Worm (Caenorhabditis elegans) whole organism, young adult: ENCODE measurements around the gene mnat-1.
A peak's percentile ranks its signal among the peaks of the same experiment; 100 is the strongest.

ENCODE experiments used
- B0035.1 ChIP-seq: sonication (generic microtip); optimal IDR thresholded peaks from 2 replicates; lab custom pipeline; 2016; ENCODE audit warnings: missing genetic modification characterization, mild to moderate bottlenecking, missing compliant biosample characterization, missing genotype, missing genetic modification reagents
- C17E4.6 ChIP-seq: fragments of 200-800 bp; sonication (Bioruptor generic); IDR thresholded peaks from 2 replicates; pipeline ENCODE4 v1.3.6; 2022; ENCODE audit warnings: missing genetic modification reagents, missing genetic modification characterization, missing compliant biosample characterization
- F39B2.1 ChIP-seq: fragments of 200-800 bp; sonication (Bioruptor generic); IDR thresholded peaks from 2 replicates; pipeline ENCODE4 v1.3.6; 2022; ENCODE audit warnings: missing genetic modification reagents, missing genetic modification characterization, missing compliant biosample characterization
- F49E8.2 ChIP-seq: sonication (generic microtip); optimal IDR thresholded peaks from 3 replicates; lab custom pipeline; 2017; ENCODE audit warnings: missing genetic modification characterization, mild to moderate bottlenecking, missing compliant biosample characterization, antibody characterized with exemption, moderate library complexity; ENCODE audit not compliant: insufficient read depth
- K12H6.12 ChIP-seq: fragments of 200-800 bp; sonication (Bioruptor generic); optimal IDR thresholded peaks from 2 replicates; lab custom pipeline; 2018; ENCODE audit warnings: mild to moderate bottlenecking, missing genetic modification characterization, missing compliant biosample characterization
- Y53F4B.3 ChIP-seq: fragments of 200-800 bp; sonication (Bioruptor generic); IDR thresholded peaks from 2 replicates; pipeline ENCODE4 v1.3.6; 2022; ENCODE audit warnings: missing genetic modification reagents, missing genetic modification characterization, missing compliant biosample characterization
- Y67H2A.10 ChIP-seq: fragments of 200-800 bp; sonication (Bioruptor generic); conservative IDR thresholded peaks from 2 replicates; pipeline ENCODE4 v1.3.6; 2022; ENCODE audit warnings: missing genetic modification reagents, missing genetic modification characterization, missing compliant biosample characterization
- Y95B8A.8 ChIP-seq: fragments of 200-800 bp; sonication (Bioruptor generic); IDR thresholded peaks from 2 replicates; pipeline ENCODE4 v1.3.6; 2022; ENCODE audit warnings: missing genetic modification reagents, missing genetic modification characterization, missing compliant biosample characterization
- ama-1 ChIP-seq, 3 experiments: fragments of 150-350 bp in 1 of 3; sonication (generic microtip) in 2 of 3; optimal IDR thresholded peaks; 2 replicates each; lab custom pipeline; 2014 to 2018; ENCODE audit warnings: missing biosample characterization in 2 of 3, missing genetic modification characterization in 2 of 3, missing genetic modification reagents in 2 of 3
- aptf-2 ChIP-seq: fragments of 200-800 bp; sonication (Bioruptor generic); conservative IDR thresholded peaks from 2 replicates; pipeline ENCODE4 v1.3.6; 2022; ENCODE audit warnings: missing genetic modification reagents, missing genetic modification characterization, missing compliant biosample characterization
- athp-1 ChIP-seq: sonication (generic microtip); optimal IDR thresholded peaks from 2 replicates; lab custom pipeline; 2017; ENCODE audit warnings: mild to moderate bottlenecking, missing genetic modification characterization, missing compliant biosample characterization
- attf-6 ChIP-seq: fragments of 200-800 bp; sonication (Bioruptor generic); IDR thresholded peaks from 2 replicates; pipeline ENCODE4 v1.3.6; 2022; ENCODE audit warnings: missing genetic modification reagents, missing genetic modification characterization, missing compliant biosample characterization
- cebp-2 ChIP-seq: fragments of 200-800 bp; sonication (Bioruptor generic); IDR thresholded peaks from 2 replicates; pipeline ENCODE4 v1.3.6; 2022; ENCODE audit warnings: missing genetic modification characterization, missing compliant biosample characterization
- dpl-1 ChIP-seq: fragments of 150-350 bp; optimal IDR thresholded peaks from 2 replicates; lab custom pipeline; 2014; ENCODE audit warnings: missing biosample characterization, missing genetic modification reagents, missing genetic modification characterization
- efl-1 ChIP-seq: fragments of 150-350 bp; optimal IDR thresholded peaks from 2 replicates; lab custom pipeline; 2014; ENCODE audit warnings: missing biosample characterization, missing genetic modification reagents, missing genetic modification characterization
- gei-17 ChIP-seq: fragments of 200-800 bp; sonication (Bioruptor generic); optimal IDR thresholded peaks from 2 replicates; lab custom pipeline; 2018; ENCODE audit warnings: mild to moderate bottlenecking, missing genetic modification characterization, missing compliant biosample characterization
- him-1 ChIP-seq: sonication (generic microtip); optimal IDR thresholded peaks from 2 replicates; lab custom pipeline; 2016; ENCODE audit warnings: missing genotype, missing genetic modification reagents, missing genetic modification characterization, missing compliant biosample characterization
- hmg-1.2 ChIP-seq: fragments of 200-800 bp; sonication (Bioruptor generic); IDR thresholded peaks from 2 replicates; pipeline ENCODE4 v1.3.6; 2022; ENCODE audit warnings: missing genetic modification reagents, missing genetic modification characterization, missing compliant biosample characterization
- lin-26 ChIP-seq: fragments of 200-800 bp; sonication (Bioruptor generic); IDR thresholded peaks from 2 replicates; pipeline ENCODE4 v1.3.6; 2022; ENCODE audit warnings: missing genetic modification reagents, missing genetic modification characterization, missing compliant biosample characterization
- lin-35 ChIP-seq, 3 experiments: fragments of 150-350 bp in 2 of 3; sonication (generic microtip) in 1 of 3; optimal IDR thresholded peaks; 2 replicates each; lab custom pipeline; 2014 to 2018; ENCODE audit warnings: missing biosample characterization in 3 of 3, missing genetic modification characterization in 3 of 3, missing genetic modification reagents in 3 of 3
- lin-54 ChIP-seq: fragments of 200-800 bp; sonication (Bioruptor generic); optimal IDR thresholded peaks from 2 replicates; lab custom pipeline; 2018; ENCODE audit warnings: mild to moderate bottlenecking, missing genetic modification characterization, missing compliant biosample characterization
- lir-1 ChIP-seq: fragments of 200-800 bp; sonication (Bioruptor generic); conservative IDR thresholded peaks from 2 replicates; pipeline ENCODE4 v1.3.6; 2022; ENCODE audit warnings: missing genetic modification reagents, missing genetic modification characterization, missing compliant biosample characterization
- lsl-1 ChIP-seq: fragments of 200-800 bp; sonication (Bioruptor generic); optimal IDR thresholded peaks from 2 replicates; lab custom pipeline; 2018; ENCODE audit warnings: mild to moderate bottlenecking, missing genetic modification characterization, moderate library complexity, missing compliant biosample characterization
- madf-6 ChIP-seq: fragments of 200-800 bp; sonication (Bioruptor generic); IDR thresholded peaks from 2 replicates; pipeline ENCODE4 v1.3.6; 2022; ENCODE audit warnings: missing genetic modification reagents, missing genetic modification characterization, missing compliant biosample characterization
- madf-8 ChIP-seq: fragments of 200-800 bp; sonication (Bioruptor generic); conservative IDR thresholded peaks from 2 replicates; pipeline ENCODE4 v1.3.6; 2022; ENCODE audit warnings: missing genetic modification reagents, missing genetic modification characterization, missing compliant biosample characterization
- mcd-1 ChIP-seq: fragments of 200-800 bp; sonication (Bioruptor generic); IDR thresholded peaks from 2 replicates; pipeline ENCODE4 v1.3.6; 2022; ENCODE audit warnings: missing genetic modification reagents, missing genetic modification characterization, missing compliant biosample characterization
- mes-4 ChIP-seq: sonication (generic microtip); optimal IDR thresholded peaks from 2 replicates; lab custom pipeline; 2016; ENCODE audit warnings: missing genotype, missing genetic modification characterization, missing compliant biosample characterization
- nfya-2 ChIP-seq: fragments of 200-800 bp; sonication (Bioruptor generic); IDR thresholded peaks from 2 replicates; pipeline ENCODE4 v1.3.6; 2022; ENCODE audit warnings: missing genetic modification reagents, missing genetic modification characterization, missing compliant biosample characterization
- nhr-27 ChIP-seq: fragments of 200-800 bp; sonication (Bioruptor generic); optimal IDR thresholded peaks from 2 replicates; lab custom pipeline; 2018; ENCODE audit warnings: mild to moderate bottlenecking, missing genetic modification characterization, moderate library complexity, missing compliant biosample characterization
- pha-4 ChIP-seq: fragments of 150-350 bp; sonication (generic microtip); optimal IDR thresholded peaks from 2 replicates; lab custom pipeline; 2014; ENCODE audit warnings: missing biosample characterization, missing genetic modification reagents, missing genetic modification characterization
- repo-1 ChIP-seq: sonication (generic microtip); optimal IDR thresholded peaks from 2 replicates; lab custom pipeline; 2017; ENCODE audit warnings: mild to moderate bottlenecking, missing genetic modification characterization, missing compliant biosample characterization
- sdz-38 ChIP-seq: sonication (generic microtip); optimal IDR thresholded peaks from 2 replicates; lab custom pipeline; 2016; ENCODE audit warnings: missing genotype, missing genetic modification characterization, missing compliant biosample characterization
- tlf-1 ChIP-seq: fragments of 200-800 bp; sonication (Bioruptor generic); optimal IDR thresholded peaks from 2 replicates; lab custom pipeline; 2018; ENCODE audit warnings: mild to moderate bottlenecking, missing genetic modification characterization, missing compliant biosample characterization
- xnd-1 ChIP-seq: sonication (generic microtip); optimal IDR thresholded peaks from 2 replicates; lab custom pipeline; 2016; ENCODE audit warnings: missing genotype, missing genetic modification reagents, missing genetic modification characterization, missing compliant biosample characterization
- zfh-2 ChIP-seq: fragments of 200-800 bp; sonication (Bioruptor generic); conservative IDR thresholded peaks from 2 replicates; pipeline ENCODE4 v1.3.6; 2022; ENCODE audit warnings: missing genetic modification reagents, missing genetic modification characterization, missing compliant biosample characterization
- ztf-22 ChIP-seq: fragments of 200-800 bp; sonication (Bioruptor generic); optimal IDR thresholded peaks from 2 replicates; lab custom pipeline; 2018; ENCODE audit warnings: mild to moderate bottlenecking, missing genetic modification characterization, moderate library complexity, missing compliant biosample characterization
- ztf-25 ChIP-seq: fragments of 200-800 bp; sonication (Bioruptor generic); IDR thresholded peaks from 2 replicates; pipeline ENCODE4 v1.3.6; 2022; ENCODE audit warnings: missing genetic modification reagents, missing genetic modification characterization, missing compliant biosample characterization
- ztf-3 ChIP-seq: fragments of 200-800 bp; sonication (Bioruptor generic); optimal IDR thresholded peaks from 2 replicates; lab custom pipeline; 2018; ENCODE audit warnings: mild to moderate bottlenecking, missing genetic modification characterization, missing compliant biosample characterization
- ztf-6 ChIP-seq: fragments of 200-800 bp; sonication (Bioruptor generic); IDR thresholded peaks from 2 replicates; pipeline ENCODE4 v1.3.6; 2022; ENCODE audit warnings: missing genetic modification reagents, missing genetic modification characterization, missing compliant biosample characterization

Gene mnat-1

DNA sequence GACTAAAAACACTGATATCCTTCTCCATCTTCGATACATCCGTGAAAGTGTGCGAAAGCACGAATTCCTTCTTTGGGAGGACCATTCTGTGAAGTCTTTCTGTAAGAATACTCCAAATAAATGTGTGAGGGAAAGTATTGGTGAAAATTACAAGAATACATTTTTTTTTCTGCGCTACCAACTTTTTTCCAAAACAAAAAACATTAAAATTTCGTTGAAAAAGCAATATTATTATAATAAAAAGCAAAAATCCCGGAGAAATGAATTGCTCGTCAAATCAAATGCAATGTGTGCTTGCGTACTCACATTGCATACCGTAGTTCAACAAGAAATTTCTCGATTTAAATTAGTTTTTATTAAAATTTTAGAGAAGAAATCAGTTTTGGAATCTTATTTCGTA, 43.5 kb upstream of the mnat-1 start, which contains the start of gene bath-13:
Gene bath-13, minus strand, starts transcription at position 101 of the 400 bp plus-strand sequence.
- no peak for TF ChIP-seq mes-4
- no peak for TF ChIP-seq madf-8
- TF ChIP-seq C17E4.6 (GFP tag; lab: Robert Waterston, UW), result no peak
- no peak for TF ChIP-seq repo-1 (tag; lab: Kevin White, UChicago)
- no peak for TF ChIP-seq cebp-2
- TF ChIP-seq gei-17, result no peak
- no peak for TF ChIP-seq him-1 (tag; lab: Kevin White, UChicago)
- no peak for TF ChIP-seq ztf-22 (GFP tag; lab: Kevin White, UChicago)
- TF ChIP-seq pha-4 (tag; lab: Kevin White, UChicago), result no peak
- TF ChIP-seq attf-6 (GFP tag; lab: Robert Waterston, UW), result no peak
- TF ChIP-seq F49E8.2 (tag; lab: Kevin White, UChicago), result no peak
- no peak for TF ChIP-seq Y67H2A.10 (GFP tag; lab: Robert Waterston, UW)
- no peak for TF ChIP-seq F39B2.1 (GFP tag; lab: Robert Waterston, UW)
- no peak for TF ChIP-seq ztf-25 (GFP tag; lab: Robert Waterston, UW)
- no peak for TF ChIP-seq ztf-6
- no peak for TF ChIP-seq hmg-1.2 (GFP tag; lab: Robert Waterston, UW)
- TF ChIP-seq Y53F4B.3, result no peak
- TF ChIP-seq sdz-38 (tag; lab: Kevin White, UChicago), result no peak

- TF ChIP-seq ztf-3 (GFP tag; lab: Kevin White, UChicago) (no peak), lir-1 (no peak), Y95B8A.8 (GFP tag; lab: Robert Waterston, UW) (no peak), tlf-1 (no peak), zfh-2 (peak; percentile 69)
These were observed 40.0 kb upstream of the mnat-1 start for ce11 chrII:2518487-2518886.

DNA sequence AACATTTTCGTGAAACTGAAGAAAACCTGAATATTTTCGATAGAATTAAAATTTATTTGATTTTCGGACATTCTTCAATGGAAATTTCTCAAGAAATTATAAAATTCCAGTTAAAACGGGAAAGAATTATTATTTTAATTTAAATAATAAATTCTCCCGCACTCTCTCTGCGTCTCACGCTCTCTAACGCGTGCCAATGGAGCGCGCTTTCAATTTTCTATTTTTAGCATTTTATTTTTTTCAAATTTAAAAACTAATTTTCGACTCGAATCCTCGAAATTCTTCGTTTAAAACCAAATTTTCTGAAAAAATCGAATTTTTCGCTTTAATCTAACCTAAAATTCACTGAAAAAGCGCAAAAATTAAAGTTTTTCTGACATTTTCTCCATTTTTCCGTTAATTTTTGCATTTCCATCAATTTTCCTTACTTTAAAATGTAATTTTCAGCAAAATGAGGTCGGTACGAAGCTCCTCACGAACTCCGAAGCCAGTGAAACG, 26.0 kb upstream of the mnat-1 start, which contains the start of gene gbas-1:
Gene gbas-1, plus strand, starts transcription at position 448 of the 498 bp plus-strand sequence.
- TF ChIP-seq hmg-1.2 (GFP tag; lab: Robert Waterston, UW) (peak; percentile 95), lin-54 (GFP tag; lab: Kevin White, UChicago) (peak; percentile 41), K12H6.12 (tag; lab: Kevin White, UChicago) (no peak), lsl-1 (GFP tag; lab: Kevin White, UChicago) (peak; percentile 62), mcd-1 (GFP tag; lab: Robert Waterston, UW) (peak; percentile 85), dpl-1 (GFP tag; lab: Kevin White, UChicago) (peak; percentile 9), efl-1 (GFP tag; lab: Kevin White, UChicago) (peak; percentile 32), B0035.1 (no peak), lin-35 (GFP tag; optimal IDR thresholded peaks at IDR 0.05; lab: Kevin White, UChicago) (peak in 1 of 3 experiments; percentile 47)

DNA sequence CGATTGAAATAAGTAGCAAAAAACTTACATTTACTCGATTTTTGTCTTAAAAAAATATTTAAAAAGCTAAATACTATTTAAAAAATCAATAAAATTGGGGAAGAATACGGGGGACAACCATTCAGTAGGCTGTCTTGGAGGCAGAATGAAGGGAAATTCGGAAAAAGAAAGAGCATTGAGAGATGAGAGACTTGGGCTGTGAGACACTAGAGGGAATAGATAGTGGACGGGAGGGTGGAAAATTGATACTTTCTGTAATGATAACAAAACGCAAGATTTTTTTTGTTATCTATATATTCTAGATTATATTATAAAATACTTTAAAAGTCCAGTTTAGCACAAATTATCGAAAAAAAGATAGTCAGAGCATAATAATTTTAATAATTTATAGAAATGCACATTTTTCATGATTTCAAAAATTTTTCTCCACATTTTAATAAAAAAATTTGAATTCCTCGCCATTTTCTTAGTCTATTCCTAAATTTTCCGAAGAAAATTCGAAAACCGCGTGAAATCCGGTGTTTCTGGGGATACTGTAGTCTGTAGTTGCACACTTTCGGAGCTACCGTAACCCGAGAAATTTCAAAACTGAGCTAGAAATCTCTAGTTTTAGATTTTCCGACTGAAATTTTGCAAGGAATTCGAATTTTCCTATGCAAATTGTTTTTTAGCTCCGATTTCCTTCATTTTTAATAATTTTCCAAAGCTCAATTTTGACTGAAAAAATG, 25.4 kb upstream of the mnat-1 start:
- TF ChIP-seq mcd-1 (GFP tag; lab: Robert Waterston, UW) (0 out of 2 replicates have a peak, but pooled peaks have one; percentile 10), aptf-2 (GFP tag; lab: Robert Waterston, UW) (no peak), lin-26 (GFP tag; lab: Robert Waterston, UW) (no peak), madf-6 (peak; percentile 54), nhr-27 (tag; lab: Kevin White, UChicago) (no peak), xnd-1 (tag; lab: Kevin White, UChicago) (peak; percentile 57), hmg-1.2 (GFP tag; lab: Robert Waterston, UW) (peak; percentile 30; the same call in 1 of the 2 replicates), athp-1 (tag; lab: Kevin White, UChicago) (peak; percentile 42), lsl-1 (GFP tag; lab: Kevin White, UChicago) (peak; percentile 92), nfya-2 (GFP tag; lab: Robert Waterston, UW) (no peak), ama-1 (optimal IDR thresholded peaks at IDR 0.05; lab: Kevin White, UChicago) (no peak), ama-1 (GFP tag; optimal IDR thresholded peaks at IDR 0.05; lab: Kevin White, UChicago) (no peak)
- TF ChIP-seq, all 124 proteins: peak for 6
